Fruit fly (Drosophila melanogaster): ENCODE results near the gene CG10588.

dm6 chr3L:20918945-20919344 is 37.8 kb upstream of the CG10588 start:
- TF ChIP-seq psq (optimal IDR thresholded peaks at IDR 0.05): no peak
- TF ChIP-seq CG8478 (optimal IDR thresholded peaks at IDR 0.05): no peak
- no peak for TF ChIP-seq Dll (optimal IDR thresholded peaks at IDR 0.05)
- no peak for TF ChIP-seq pan (optimal IDR thresholded peaks at IDR 0.05)
- no peak for TF ChIP-seq usp (GFP tag; optimal IDR thresholded peaks at IDR 0.05)
- no peak for TF ChIP-seq EcR (GFP tag; optimal IDR thresholded peaks at IDR 0.05)
